Fruit fly (Drosophila melanogaster): ENCODE data around the gene Cyp304a1.

DNA sequence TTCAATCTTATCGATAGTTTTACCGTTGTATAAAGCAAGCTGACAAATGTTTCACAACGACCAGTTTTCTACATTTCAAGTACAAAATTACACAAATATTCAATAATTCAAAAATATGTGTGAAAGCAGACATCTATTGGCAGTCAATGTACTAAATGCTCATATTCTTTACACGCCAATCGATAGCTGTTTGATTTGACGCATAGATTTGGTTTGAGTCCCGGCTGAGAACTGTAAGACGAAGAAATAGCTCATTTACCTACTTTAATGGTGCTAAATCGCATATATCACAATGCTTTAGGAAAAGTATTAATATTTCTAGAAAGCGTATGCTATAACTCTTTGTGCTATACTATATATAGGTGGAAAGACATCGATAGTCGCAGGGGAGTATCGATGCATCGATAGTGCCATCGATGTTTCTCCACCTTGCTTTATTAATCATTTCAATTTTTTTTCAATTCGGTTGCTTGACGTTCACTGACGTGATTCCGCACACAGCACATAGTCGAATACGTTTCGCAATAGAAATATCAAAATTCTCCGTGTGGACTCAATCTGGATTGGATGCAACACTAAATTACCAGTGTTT, 17.1 kb downstream of the Cyp304a1 start, which contains the start of gene Paip2:
- TF ChIP-seq psq (optimal IDR thresholded peaks at IDR 0.05) (no peak), h (optimal IDR thresholded peaks at IDR 0.05) (no peak)
